Worm (Caenorhabditis elegans) whole organism, L2 larva: Measurements from ENCODE around the gene zig-4.

Experiments
- C34F6.9 ChIP-seq: fragments of 150-350 bp; optimal IDR thresholded peaks from 2 replicates; lab custom pipeline; 2014; ENCODE audit warnings: missing biosample characterization, missing genetic modification characterization
- R02D3.7 ChIP-seq: fragments of 150-350 bp; optimal IDR thresholded peaks from 2 replicates; lab custom pipeline; 2014; ENCODE audit warnings: missing biosample characterization, missing genetic modification characterization
- Y55F3AM.14 ChIP-seq: fragments of 200-800 bp; sonication (Bioruptor generic); optimal IDR thresholded peaks from 2 replicates; lab custom pipeline; 2018; ENCODE audit warnings: mild to moderate bottlenecking, missing genetic modification characterization, missing compliant biosample characterization
- ZK546.5 ChIP-seq: sonication (generic microtip); optimal IDR thresholded peaks from 2 replicates; lab custom pipeline; 2017; ENCODE audit warnings: missing biosample characterization, missing genetic modification characterization
- alr-1 ChIP-seq: fragments of 150-350 bp; optimal IDR thresholded peaks from 2 replicates; lab custom pipeline; 2014; ENCODE audit warnings: missing biosample characterization, missing genetic modification characterization
- aly-2 ChIP-seq: fragments of 150-350 bp; optimal IDR thresholded peaks from 2 replicates; lab custom pipeline; 2014; ENCODE audit warnings: missing biosample characterization, missing genetic modification characterization
- ama-1 ChIP-seq: fragments of 150-350 bp; optimal IDR thresholded peaks from 2 replicates; lab custom pipeline; 2018; ENCODE audit warnings: inconsistent platforms
- crh-2 ChIP-seq: sonication (generic microtip); optimal IDR thresholded peaks from 2 replicates; lab custom pipeline; 2017; ENCODE audit warnings: missing biosample characterization, missing genetic modification characterization
- dmd-4 ChIP-seq: sonication (generic microtip); optimal IDR thresholded peaks from 2 replicates; lab custom pipeline; 2017; ENCODE audit warnings: missing biosample characterization, missing genetic modification characterization
- egl-27 ChIP-seq: sonication (generic microtip); optimal IDR thresholded peaks from 3 replicates; lab custom pipeline; 2017; ENCODE audit warnings: missing biosample characterization, missing genetic modification reagents, missing genetic modification characterization
- elt-3 ChIP-seq: sonication (generic microtip); optimal IDR thresholded peaks from 2 replicates; lab custom pipeline; 2017; ENCODE audit warnings: missing biosample characterization, missing genetic modification characterization
- fos-1 ChIP-seq: fragments of 150-350 bp; optimal IDR thresholded peaks from 2 replicates; lab custom pipeline; 2014; ENCODE audit warnings: missing biosample characterization, missing genetic modification characterization
- gmeb-1 ChIP-seq: fragments of 150-350 bp; optimal IDR thresholded peaks from 2 replicates; lab custom pipeline; 2014; ENCODE audit warnings: missing biosample characterization, missing genetic modification characterization
- lin-11 ChIP-seq: fragments of 150-350 bp; sonication (generic microtip); optimal IDR thresholded peaks from 2 replicates; lab custom pipeline; 2014; ENCODE audit warnings: missing biosample characterization, missing genetic modification characterization, inconsistent platforms, mixed read lengths
- lin-13 ChIP-seq: fragments of 150-350 bp; optimal IDR thresholded peaks from 2 replicates; lab custom pipeline; 2014; ENCODE audit warnings: missing biosample characterization, missing genetic modification reagents, missing genetic modification characterization
- lin-39 ChIP-seq: fragments of 150-350 bp; optimal IDR thresholded peaks from 2 replicates; lab custom pipeline; 2014; ENCODE audit warnings: missing biosample characterization, missing genetic modification reagents, missing genetic modification characterization
- lsy-2 ChIP-seq, 2 experiments: fragments of 150-350 bp in 1 of 2; sonication (generic microtip) in 1 of 2; optimal IDR thresholded peaks; 2 replicates each; lab custom pipeline; 2014 to 2017; ENCODE audit warnings: missing biosample characterization in 2 of 2, missing genetic modification characterization in 2 of 2
- mbf-1 ChIP-seq: sonication (generic microtip); optimal IDR thresholded peaks from 2 replicates; lab custom pipeline; 2017; ENCODE audit warnings: missing biosample characterization, missing genetic modification characterization
- nhr-10 ChIP-seq: sonication (generic microtip); optimal IDR thresholded peaks from 2 replicates; lab custom pipeline; 2017; ENCODE audit warnings: missing biosample characterization, missing genetic modification characterization
- nhr-11 ChIP-seq: fragments of 150-350 bp; optimal IDR thresholded peaks from 2 replicates; lab custom pipeline; 2014; ENCODE audit warnings: missing biosample characterization, missing genetic modification characterization
- nhr-129 ChIP-seq: fragments of 150-350 bp; optimal IDR thresholded peaks from 2 replicates; lab custom pipeline; 2014; ENCODE audit warnings: missing biosample characterization, missing genetic modification characterization
- nhr-21 ChIP-seq: fragments of 150-350 bp; optimal IDR thresholded peaks from 2 replicates; lab custom pipeline; 2014; ENCODE audit warnings: missing biosample characterization, missing genetic modification characterization
- nhr-23 ChIP-seq: fragments of 150-350 bp; optimal IDR thresholded peaks from 2 replicates; lab custom pipeline; 2014; ENCODE audit warnings: missing biosample characterization, missing genetic modification reagents, missing genetic modification characterization
- nhr-237 ChIP-seq: fragments of 150-350 bp; optimal IDR thresholded peaks from 2 replicates; lab custom pipeline; 2014; ENCODE audit warnings: missing biosample characterization, missing genetic modification characterization
- nhr-25 ChIP-seq: fragments of 150-350 bp; sonication (generic microtip); optimal IDR thresholded peaks from 3 replicates; lab custom pipeline; 2014; ENCODE audit warnings: missing biosample characterization, missing genetic modification characterization
- nhr-6 ChIP-seq: fragments of 150-350 bp; optimal IDR thresholded peaks from 2 replicates; lab custom pipeline; 2014; ENCODE audit warnings: missing biosample characterization, missing genetic modification characterization
- nhr-77 ChIP-seq: fragments of 150-350 bp; optimal IDR thresholded peaks from 2 replicates; lab custom pipeline; 2014; ENCODE audit warnings: missing biosample characterization, missing genetic modification characterization
- peb-1 ChIP-seq: fragments of 150-350 bp; optimal IDR thresholded peaks from 2 replicates; lab custom pipeline; 2014; ENCODE audit warnings: missing biosample characterization, missing genetic modification characterization
- skn-1 ChIP-seq: sonication (generic microtip); optimal IDR thresholded peaks from 2 replicates; lab custom pipeline; 2017; ENCODE audit warnings: missing biosample characterization, missing genetic modification characterization
- sma-3 ChIP-seq: sonication (generic microtip); optimal IDR thresholded peaks from 2 replicates; lab custom pipeline; 2016; ENCODE audit warnings: missing genetic modification reagents, missing genetic modification characterization, missing compliant biosample characterization
- sma-9 ChIP-seq, 2 experiments: fragments of 150-350 bp in 1 of 2; sonication (generic microtip) in 1 of 2; optimal IDR thresholded peaks; 2 replicates each; lab custom pipeline; 2014 to 2016; ENCODE audit warnings: missing genetic modification characterization in 2 of 2, mild to moderate bottlenecking in 1 of 2, missing biosample characterization in 1 of 2, missing compliant biosample characterization in 1 of 2, missing genetic modification reagents in 1 of 2, moderate library complexity in 1 of 2
- snpc-4 ChIP-seq: fragments of 150-350 bp; optimal IDR thresholded peaks from 2 replicates; lab custom pipeline; 2014; ENCODE audit warnings: missing biosample characterization, missing genetic modification characterization
- unc-39 ChIP-seq: fragments of 150-350 bp; optimal IDR thresholded peaks from 2 replicates; lab custom pipeline; 2014; ENCODE audit warnings: missing biosample characterization, missing genetic modification characterization
- unc-55 ChIP-seq: fragments of 150-350 bp; sonication (generic microtip); optimal IDR thresholded peaks from 3 replicates; lab custom pipeline; 2014; ENCODE audit warnings: missing biosample characterization, missing genetic modification reagents, missing genetic modification characterization
- unc-62 ChIP-seq: fragments of 150-350 bp; optimal IDR thresholded peaks from 2 replicates; lab custom pipeline; 2014; ENCODE audit warnings: missing biosample characterization, missing genetic modification reagents, missing genetic modification characterization
- zag-1 ChIP-seq: fragments of 150-350 bp; optimal IDR thresholded peaks from 2 replicates; lab custom pipeline; 2014; ENCODE audit warnings: missing biosample characterization, missing genetic modification characterization
- ztf-4 ChIP-seq: fragments of 150-350 bp; optimal IDR thresholded peaks from 2 replicates; lab custom pipeline; 2014; ENCODE audit warnings: missing biosample characterization, missing genetic modification characterization

Gene zig-4

DNA sequence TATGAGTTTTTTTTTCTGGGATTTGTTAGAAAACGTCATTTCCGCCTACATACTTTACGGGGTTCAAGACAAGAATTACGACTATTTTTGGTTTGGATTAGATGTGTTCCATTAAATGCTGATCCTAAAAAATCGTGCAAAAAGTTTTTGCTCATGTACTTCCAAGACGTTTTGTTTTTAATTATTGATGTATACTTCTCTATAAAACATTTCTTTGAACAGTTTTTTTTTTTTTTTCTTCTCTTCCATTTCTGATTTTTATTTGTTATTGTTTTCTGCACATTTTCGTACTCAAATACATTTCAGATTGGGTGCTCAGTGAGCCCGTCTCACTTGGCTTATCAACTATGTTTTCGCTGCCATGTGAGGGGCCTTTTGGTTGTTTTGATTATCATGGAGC lies 22.3 kb upstream of the zig-4 start, which contains the start of gene C39D10.11:
Gene C39D10.11 (plus strand): TSS at position 301 of the 400 bp plus-strand sequence.
- TF ChIP-seq mbf-1 (tag; lab: Kevin White, UChicago): no peak
- no peak for TF ChIP-seq unc-55 (GFP tag; lab: Kevin White, UChicago)
- no peak for TF ChIP-seq nhr-237 (tag; lab: Kevin White, UChicago)
- no peak for TF ChIP-seq unc-62 (GFP tag; lab: Kevin White, UChicago)
- no peak for TF ChIP-seq crh-2
- no peak for TF ChIP-seq fos-1
- no peak for TF ChIP-seq snpc-4 (tag; lab: Kevin White, UChicago)
- no peak for TF ChIP-seq skn-1 (tag; lab: Kevin White, UChicago)
- TF ChIP-seq nhr-129 (tag; lab: Kevin White, UChicago): no peak
- TF ChIP-seq nhr-10: no peak
- no peak for TF ChIP-seq nhr-6 (tag; lab: Kevin White, UChicago)
- no peak for TF ChIP-seq nhr-11
- TF ChIP-seq ZK546.5 (tag; lab: Kevin White, UChicago): no peak
- no peak for TF ChIP-seq sma-9 (GFP tag; optimal IDR thresholded peaks at IDR 0.05; lab: Kevin White, UChicago)
- no peak for TF ChIP-seq sma-9 (tag; optimal IDR thresholded peaks at IDR 0.05; lab: Kevin White, UChicago)
- TF ChIP-seq lin-39 (tag; lab: Kevin White, UChicago): no peak

DNA sequence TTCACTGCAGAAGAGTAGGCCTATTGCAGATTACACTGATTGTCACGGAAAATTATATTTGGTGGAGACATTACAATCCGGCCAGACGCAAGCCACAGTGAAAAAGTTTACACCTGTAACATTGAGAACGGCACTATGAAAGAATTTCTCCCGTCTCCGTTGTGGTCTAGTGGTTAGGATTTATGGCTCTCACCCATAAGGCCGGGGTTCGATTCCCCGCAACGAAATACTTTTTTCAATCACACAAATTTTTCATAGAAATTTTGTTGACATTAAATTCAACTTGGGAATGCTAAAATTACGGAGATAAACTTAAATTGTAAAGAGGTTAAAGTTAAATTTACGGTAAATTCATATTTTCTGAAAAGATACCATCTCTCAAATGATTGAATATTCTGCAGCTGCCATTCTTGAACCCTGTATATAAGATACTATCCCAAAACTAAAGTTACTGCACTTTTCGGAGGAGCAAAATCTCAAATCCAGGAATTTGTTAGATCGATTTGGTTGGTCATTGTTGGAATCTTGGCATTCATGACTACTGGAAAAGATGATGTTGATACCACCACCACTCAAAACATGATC lies 18.7 kb upstream of the zig-4 start, which contains the start of gene C39D10.1:
Gene C39D10.1 (plus strand): TSS at position 535 of the 585 bp plus-strand sequence.
- TF ChIP-seq gmeb-1 (tag; lab: Kevin White, UChicago) (peak; percentile 17), skn-1 (tag; lab: Kevin White, UChicago) (no peak), nhr-129 (tag; lab: Kevin White, UChicago) (peak; percentile 7), mbf-1 (tag; lab: Kevin White, UChicago) (no peak), fos-1 (peak; percentile 11), elt-3 (tag; lab: Kevin White, UChicago) (no peak), nhr-11 (peak; percentile 6), crh-2 (peak; percentile 19), unc-55 (GFP tag; lab: Kevin White, UChicago) (no peak)

DNA sequence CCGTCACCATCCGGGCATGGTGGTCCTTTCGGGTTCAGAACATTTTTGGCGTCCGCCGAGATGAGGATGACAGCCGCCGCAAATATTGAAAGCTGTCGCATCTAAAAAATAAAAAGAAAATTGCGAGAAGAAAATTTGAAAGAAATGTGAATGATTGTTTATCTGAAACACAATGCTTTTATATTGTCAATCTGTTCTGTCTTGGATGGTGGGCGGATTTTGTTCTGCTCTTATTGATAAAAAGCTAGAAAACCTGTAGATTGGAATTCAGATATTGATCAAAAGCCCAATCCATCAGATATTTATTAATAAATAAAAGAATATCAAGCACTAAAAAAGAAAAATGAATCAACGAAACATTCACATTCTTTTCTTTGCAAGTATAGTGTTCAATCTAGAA lies 11.4 kb upstream of the zig-4 start, which contains the start of gene C39D10.7:
Gene C39D10.7 (minus strand): TSS at position 101 of the 400 bp plus-strand sequence.
- TF ChIP-seq ZK546.5 (tag; lab: Kevin White, UChicago): no peak
- TF ChIP-seq sma-3 (GFP tag; lab: Kevin White, UChicago): no peak
- no peak for TF ChIP-seq nhr-6 (tag; lab: Kevin White, UChicago)
- TF ChIP-seq peb-1 (tag; lab: Kevin White, UChicago): no peak
- no peak for TF ChIP-seq mbf-1 (tag; lab: Kevin White, UChicago)
- no peak for TF ChIP-seq egl-27 (tag; lab: Kevin White, UChicago)
- no peak for TF ChIP-seq unc-39 (tag; lab: Kevin White, UChicago)
- TF ChIP-seq nhr-10: no peak
- TF ChIP-seq ztf-4 (tag; lab: Kevin White, UChicago): no peak
- TF ChIP-seq alr-1 (tag; lab: Kevin White, UChicago): no peak
- TF ChIP-seq nhr-21: no peak
- no peak for TF ChIP-seq lin-13 (GFP tag; lab: Kevin White, UChicago)
- TF ChIP-seq zag-1 (tag; lab: Kevin White, UChicago): no peak
- TF ChIP-seq nhr-237 (tag; lab: Kevin White, UChicago): no peak
- TF ChIP-seq lsy-2 (tag; optimal IDR thresholded peaks at IDR 0.05; lab: Kevin White, UChicago): no peak
- TF ChIP-seq lin-39 (tag; lab: Kevin White, UChicago): no peak
- TF ChIP-seq nhr-23 (tag; lab: Kevin White, UChicago): no peak
- TF ChIP-seq gmeb-1 (tag; lab: Kevin White, UChicago): no peak

DNA sequence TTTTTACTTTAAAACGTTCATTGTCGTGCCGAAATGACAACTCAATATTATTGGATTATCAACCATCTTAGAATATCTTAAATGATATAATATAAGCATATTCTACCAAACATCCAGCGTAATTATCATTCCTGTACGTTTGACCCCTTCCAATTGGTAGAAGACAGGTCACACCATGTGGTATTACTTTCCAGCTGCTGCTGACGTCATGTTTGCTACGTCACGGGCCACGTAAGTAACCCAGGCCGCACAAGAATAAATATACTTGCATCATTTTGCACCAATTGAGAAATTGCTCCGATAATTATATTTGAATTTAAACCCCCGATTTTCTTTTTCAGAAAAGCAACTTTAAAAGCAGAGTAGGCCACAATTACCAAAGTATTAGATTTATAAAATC lies 9.6 kb upstream of the zig-4 start:
- TF ChIP-seq lin-39 (tag; lab: Kevin White, UChicago) (no peak), egl-27 (tag; lab: Kevin White, UChicago) (no peak), unc-55 (GFP tag; lab: Kevin White, UChicago) (no peak), unc-62 (GFP tag; lab: Kevin White, UChicago) (no peak), lin-11 (tag; lab: Kevin White, UChicago) (no peak), R02D3.7 (tag; lab: Kevin White, UChicago) (no peak), aly-2 (tag; lab: Kevin White, UChicago) (no peak), nhr-6 (tag; lab: Kevin White, UChicago) (no peak), nhr-10 (no peak), ama-1 (no peak)
- TF ChIP-seq, all 48 proteins: peak for 0

DNA sequence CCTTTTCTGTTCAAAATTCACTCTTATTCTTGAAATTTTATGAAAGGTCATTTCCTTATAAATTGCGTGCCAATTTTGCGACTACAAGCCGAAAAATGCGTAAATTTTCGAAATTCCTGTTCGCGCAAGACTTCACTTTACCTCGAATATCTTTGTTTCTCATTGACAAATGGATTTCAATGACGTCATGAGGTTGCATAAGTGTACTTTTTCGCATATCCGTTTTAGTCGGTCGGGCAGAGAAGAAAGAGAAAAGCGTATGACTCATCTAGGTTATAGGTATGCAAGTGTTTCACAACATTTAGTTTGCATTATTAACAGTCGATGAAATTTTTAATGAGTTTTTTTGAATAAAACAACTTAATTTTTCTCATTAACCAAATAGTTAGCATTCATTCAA lies 9.2 kb upstream of the zig-4 start:
- TF ChIP-seq sma-3 (GFP tag; lab: Kevin White, UChicago) (no peak), Y55F3AM.14 (GFP tag; lab: Kevin White, UChicago) (no peak), nhr-21 (no peak), nhr-23 (tag; lab: Kevin White, UChicago) (no peak), ama-1 (no peak), lin-39 (tag; lab: Kevin White, UChicago) (no peak), lin-11 (tag; lab: Kevin White, UChicago) (no peak), nhr-25 (tag; lab: Kevin White, UChicago) (no peak), alr-1 (tag; lab: Kevin White, UChicago) (no peak), dmd-4 (no peak), fos-1 (peak; percentile 38), C34F6.9 (peak; percentile 24), sma-9 (GFP tag; optimal IDR thresholded peaks at IDR 0.05; lab: Kevin White, UChicago) (no peak), sma-9 (tag; optimal IDR thresholded peaks at IDR 0.05; lab: Kevin White, UChicago) (no peak), nhr-77 (tag; lab: Kevin White, UChicago) (no peak), unc-62 (GFP tag; lab: Kevin White, UChicago) (no peak)
